Fruit fly (Drosophila melanogaster): ENCODE measurements around the gene Pgm1.

The Pgm1 gene

DNA sequence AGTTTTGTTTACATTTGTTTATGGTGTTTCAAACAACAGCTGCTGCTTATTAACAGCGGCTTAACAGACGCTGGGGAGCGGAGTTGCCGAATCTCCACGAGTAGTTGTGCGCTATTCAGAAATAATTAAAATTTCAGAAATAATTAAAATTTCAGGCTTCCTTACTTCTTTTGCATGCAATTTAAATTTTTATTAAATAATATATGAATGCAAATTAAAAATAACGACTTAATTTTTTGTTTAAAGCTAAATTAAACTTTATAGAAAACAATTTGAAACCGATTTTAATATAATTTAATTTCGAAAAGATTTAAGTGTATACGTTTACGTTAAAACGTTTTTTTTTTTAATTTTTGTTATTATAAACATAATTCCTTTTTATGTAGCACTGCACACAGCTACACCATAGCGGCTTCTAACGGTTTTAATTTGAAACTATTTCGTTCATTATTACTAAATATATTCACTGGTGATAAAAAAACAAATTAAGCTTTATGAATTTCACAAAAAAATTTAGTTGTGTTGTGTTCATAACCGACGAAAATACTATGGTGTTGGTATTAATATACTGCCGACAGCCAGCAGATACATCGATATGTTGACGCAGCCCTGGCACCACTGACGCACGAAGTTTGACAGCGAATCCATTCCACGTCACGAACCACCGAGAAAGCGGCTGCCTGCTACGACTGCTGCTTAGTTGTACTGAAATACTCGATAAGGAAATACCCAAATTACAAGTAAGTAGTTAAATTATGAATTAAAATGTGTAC lies 828 bp upstream of the Pgm1 start, which contains the start of gene SsRbeta:
Gene SsRbeta, plus strand, starts transcription at position 645 of the 773 bp plus-strand sequence.
- peak; percentile 7; the same call in 1 of the 2 replicates for TF ChIP-seq CG12605 (GFP tag; IDR thresholded peaks at IDR 0.05)
- TF ChIP-seq gl (tag; optimal IDR thresholded peaks at IDR 0.05): no peak
- TF ChIP-seq CG32121 (GFP tag; IDR thresholded peaks at IDR 0.05): peak; percentile 21; the same call in 1 of the 2 replicates
- TF ChIP-seq CG8301 (tag; optimal IDR thresholded peaks at IDR 0.05): no peak
- TF ChIP-seq CG4496 (GFP tag; IDR thresholded peaks at IDR 0.05): peak; percentile 33; the same call in 2 of the 3 replicates
- peak; percentile 2 for TF ChIP-seq CG8159 (tag; optimal IDR thresholded peaks at IDR 0.05)
- peak; percentile 28; the same call in 1 of the 2 replicates for TF ChIP-seq rn (GFP tag; IDR thresholded peaks at IDR 0.05)
- TF ChIP-seq Snoo (tag; optimal IDR thresholded peaks at IDR 0.05): peak; percentile 23
- peak; percentile 5; the same call in 1 of the 2 replicates for TF ChIP-seq Ets98B (GFP tag; IDR thresholded peaks at IDR 0.05)
- TF ChIP-seq D1 (tag; optimal IDR thresholded peaks at IDR 0.05): peak; percentile 38

DNA sequence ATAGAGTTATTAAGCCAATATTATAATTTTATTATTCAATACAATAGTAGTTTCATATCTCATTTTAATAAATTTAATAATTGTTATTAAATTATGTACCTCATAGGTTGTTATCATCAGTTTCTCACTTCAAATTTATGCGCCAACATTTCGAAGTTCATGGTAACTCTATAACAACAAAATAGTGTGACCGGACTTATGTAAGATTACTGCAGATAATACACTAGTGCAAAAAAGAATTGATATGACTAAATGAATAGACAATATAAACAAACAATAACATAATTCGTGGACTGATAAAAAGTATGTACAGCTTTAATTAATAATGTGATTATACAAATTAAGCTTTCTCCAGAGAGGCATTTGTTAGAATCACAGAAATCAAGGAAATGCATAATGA lies 6.5 kb downstream of the Pgm1 start, which contains the start of gene Strump:
Gene Strump, plus strand, starts transcription at position 212 of the 400 bp plus-strand sequence.
- TF ChIP-seq CG8301 (tag; optimal IDR thresholded peaks at IDR 0.05) (no peak), CG32121 (GFP tag; IDR thresholded peaks at IDR 0.05) (no peak), Pif1A (GFP tag; optimal IDR thresholded peaks at IDR 0.05) (no peak), CG34367 (tag; optimal IDR thresholded peaks at IDR 0.05) (no peak)

DNA sequence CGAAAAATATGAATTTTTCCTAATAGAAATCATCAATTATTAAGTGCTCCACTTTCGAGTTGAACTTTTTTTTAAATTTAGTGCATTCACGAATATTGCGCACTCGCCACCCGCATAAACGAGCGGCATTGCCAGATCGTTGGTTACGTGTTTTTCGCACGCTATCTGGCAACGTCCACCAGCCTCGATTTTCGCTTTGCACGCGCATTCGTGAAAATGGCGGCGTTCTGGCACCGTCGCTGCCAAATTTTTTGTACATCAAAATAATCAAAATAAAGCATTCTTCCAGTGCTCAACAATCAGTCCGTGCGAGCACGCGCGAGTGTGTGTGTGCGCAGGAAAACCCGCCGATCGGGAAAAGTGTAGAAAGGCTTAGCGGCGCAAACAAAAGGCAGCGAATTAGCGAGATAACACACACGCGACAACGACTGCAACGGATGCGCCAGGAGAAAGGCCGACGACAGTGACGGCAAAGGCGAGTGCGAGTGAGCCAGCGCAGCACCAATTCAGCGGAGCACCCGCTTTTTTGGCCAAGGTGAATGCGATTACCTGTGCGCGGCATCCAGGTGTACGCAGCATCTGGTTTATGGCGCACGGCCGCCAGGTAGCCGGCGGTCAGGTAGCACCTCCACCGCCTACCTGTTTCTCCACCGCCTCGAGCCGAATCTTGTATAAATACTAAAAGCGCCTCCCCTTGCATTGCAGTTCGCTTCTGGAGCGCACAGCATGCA lies 14.6 kb downstream of the Pgm1 start:
- peak; percentile 79 for TF ChIP-seq CG8301 (tag; optimal IDR thresholded peaks at IDR 0.05)
- peak; percentile 82 for TF ChIP-seq Snoo (tag; optimal IDR thresholded peaks at IDR 0.05)
- peak; percentile 66 for TF ChIP-seq CG9948 (tag; optimal IDR thresholded peaks at IDR 0.05)
- TF ChIP-seq gl (tag; optimal IDR thresholded peaks at IDR 0.05): no peak
- TF ChIP-seq fd96Ca (GFP tag; IDR thresholded peaks at IDR 0.05): peak; percentile 90
- TF ChIP-seq CG13204 (GFP tag; optimal IDR thresholded peaks at IDR 0.05): no peak
- no peak for TF ChIP-seq Pif1A (GFP tag; optimal IDR thresholded peaks at IDR 0.05)
- TF ChIP-seq CG4496 (GFP tag; IDR thresholded peaks at IDR 0.05): peak; percentile 93
- peak; percentile 38 for TF ChIP-seq EcR (GFP tag; optimal IDR thresholded peaks at IDR 0.05)
- TF ChIP-seq CG10348 (GFP tag; IDR thresholded peaks at IDR 0.05): no peak
- TF ChIP-seq CG14655 (GFP tag; optimal IDR thresholded peaks at IDR 0.05): no peak
- TF ChIP-seq CG12605 (GFP tag; IDR thresholded peaks at IDR 0.05): 0 out of 2 replicates have a peak, but pooled peaks have one; percentile 5
- peak; percentile 85 for TF ChIP-seq CG32121 (GFP tag; IDR thresholded peaks at IDR 0.05)
- no peak for TF ChIP-seq D1 (tag; optimal IDR thresholded peaks at IDR 0.05)
- peak; percentile 52 for TF ChIP-seq rn (GFP tag; IDR thresholded peaks at IDR 0.05)
- peak; percentile 70 for TF ChIP-seq CG17806 (tag; optimal IDR thresholded peaks at IDR 0.05)
- TF ChIP-seq Ets98B (GFP tag; IDR thresholded peaks at IDR 0.05): peak; percentile 90
- TF ChIP-seq Pif1B (GFP tag; optimal IDR thresholded peaks at IDR 0.05): peak; percentile 88
- peak; percentile 76 for TF ChIP-seq CG15710 (tag; optimal IDR thresholded peaks at IDR 0.05)
- TF ChIP-seq CG34367 (tag; optimal IDR thresholded peaks at IDR 0.05): peak; percentile 70
- no peak for TF ChIP-seq CG8159 (tag; optimal IDR thresholded peaks at IDR 0.05)

DNA sequence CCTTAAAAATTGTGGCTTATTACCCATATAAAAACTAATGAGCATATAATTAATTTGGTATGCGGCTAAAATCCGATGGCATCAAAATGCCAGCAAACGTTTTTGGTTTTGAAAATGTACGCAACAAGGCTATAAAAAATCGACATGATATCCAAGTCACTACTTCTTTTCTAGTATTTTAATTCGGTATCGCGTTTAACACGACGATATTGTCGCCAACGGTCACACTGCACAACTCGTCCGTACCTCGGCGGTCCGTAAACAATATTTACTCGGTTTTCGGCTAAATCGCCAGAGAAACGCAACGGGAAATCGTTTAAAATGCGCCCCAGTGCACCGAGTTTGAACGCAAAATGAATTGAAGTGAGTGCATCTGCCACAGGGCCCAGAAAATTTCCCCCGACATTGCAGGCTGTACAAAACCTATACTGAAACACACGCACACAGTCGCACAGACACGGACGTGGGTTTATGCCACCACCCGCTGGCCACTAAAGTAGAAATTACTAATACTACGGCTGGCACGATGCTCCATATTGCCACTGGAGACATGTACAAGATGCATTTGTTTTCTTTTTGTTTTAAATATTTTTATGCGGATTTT lies 15.2 kb downstream of the Pgm1 start, which contains the start of gene Taf4:
Gene Taf4, plus strand, starts transcription at position 210 of the 604 bp plus-strand sequence.
- no peak for TF ChIP-seq CG14655 (GFP tag; optimal IDR thresholded peaks at IDR 0.05)
- TF ChIP-seq CG12605 (GFP tag; IDR thresholded peaks at IDR 0.05): peak; percentile 59; the same call in 1 of the 2 replicates

DNA sequence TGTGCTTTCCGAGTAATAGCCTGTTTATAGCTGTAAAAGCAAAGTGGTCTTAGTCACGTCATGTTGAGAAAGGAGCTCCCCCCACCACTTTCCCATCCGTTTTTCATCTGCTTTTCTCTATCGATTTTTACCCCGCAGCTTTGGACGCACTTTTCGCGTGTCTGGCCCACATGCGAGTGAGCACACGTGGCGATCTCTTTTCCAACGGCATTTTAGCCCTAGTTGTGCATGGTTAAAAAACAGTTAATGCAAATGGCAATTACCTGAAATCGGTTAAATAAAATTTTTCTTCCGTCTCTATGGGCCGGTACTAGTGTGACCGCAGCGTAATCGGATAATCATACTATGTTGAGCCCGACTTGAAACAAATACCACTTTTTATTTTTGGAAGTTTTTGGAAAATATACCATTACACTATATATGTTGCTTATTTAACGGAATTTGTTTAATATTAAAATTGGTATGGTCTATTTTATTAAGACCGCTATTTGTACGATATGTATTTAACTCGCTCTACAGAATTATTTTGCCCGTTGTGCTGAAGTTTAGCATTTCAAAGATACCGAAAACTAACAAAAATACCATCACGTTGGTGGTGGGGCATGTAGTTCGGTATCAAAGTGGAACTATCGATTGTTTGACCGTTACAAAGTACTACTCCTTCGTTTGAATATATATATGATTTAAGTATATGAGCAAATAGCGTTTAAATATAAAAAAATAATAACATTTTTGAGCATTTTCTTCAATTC lies 16.1 kb downstream of the Pgm1 start, which contains the start of gene Zn72D:
Gene Zn72D, minus strand, starts transcription at position 558 of the 752 bp plus-strand sequence.
- TF ChIP-seq CG10348 (GFP tag; IDR thresholded peaks at IDR 0.05): no peak
- TF ChIP-seq CG15710 (tag; optimal IDR thresholded peaks at IDR 0.05): no peak
- peak; percentile 5 for TF ChIP-seq Snoo (tag; optimal IDR thresholded peaks at IDR 0.05)
- no peak for TF ChIP-seq Ets98B (GFP tag; IDR thresholded peaks at IDR 0.05)
- TF ChIP-seq fd96Ca (GFP tag; IDR thresholded peaks at IDR 0.05): no peak
- no peak for TF ChIP-seq CG34367 (tag; optimal IDR thresholded peaks at IDR 0.05)

DNA sequence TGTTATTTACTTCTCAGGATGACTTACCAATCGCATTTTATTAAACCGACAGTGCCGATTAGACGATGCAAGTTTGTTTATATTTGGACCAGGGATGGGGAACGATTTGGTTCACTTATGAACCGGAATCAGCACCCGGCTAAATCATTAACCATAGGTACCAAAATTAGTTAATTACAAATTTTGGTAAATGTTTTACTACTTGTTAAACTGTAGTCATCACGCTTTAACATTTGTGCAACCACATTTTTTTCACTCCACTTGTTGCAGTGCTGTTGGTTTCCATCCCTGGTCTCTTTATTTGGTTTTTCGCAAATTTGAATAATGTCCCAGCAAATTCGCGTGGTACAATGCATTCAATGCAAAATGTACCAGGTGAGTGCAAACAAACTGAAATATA lies 22.8 kb downstream of the Pgm1 start, which contains the start of the genes IntS9 and CG43295:
Gene IntS9, minus strand, starts transcription at position 100 of the 400 bp plus-strand sequence.
Gene CG43295, plus strand, starts transcription at position 325 of the 400 bp plus-strand sequence.
- TF ChIP-seq fd96Ca (GFP tag; IDR thresholded peaks at IDR 0.05) (peak; percentile 91), Ets98B (GFP tag; IDR thresholded peaks at IDR 0.05) (peak; percentile 84), D1 (tag; optimal IDR thresholded peaks at IDR 0.05) (no peak), CG14655 (GFP tag; optimal IDR thresholded peaks at IDR 0.05) (no peak), CG8301 (tag; optimal IDR thresholded peaks at IDR 0.05) (no peak), CG4496 (GFP tag; IDR thresholded peaks at IDR 0.05) (peak; percentile 88), CG9948 (tag; optimal IDR thresholded peaks at IDR 0.05) (peak; percentile 67), CG15710 (tag; optimal IDR thresholded peaks at IDR 0.05) (peak; percentile 81), CG13204 (GFP tag; optimal IDR thresholded peaks at IDR 0.05) (no peak), Snoo (tag; optimal IDR thresholded peaks at IDR 0.05) (peak; percentile 77), CG12605 (GFP tag; IDR thresholded peaks at IDR 0.05) (peak; percentile 72), EcR (GFP tag; optimal IDR thresholded peaks at IDR 0.05) (no peak), CG17806 (tag; optimal IDR thresholded peaks at IDR 0.05) (peak; percentile 83), CG34367 (tag; optimal IDR thresholded peaks at IDR 0.05) (peak; percentile 73), CG32121 (GFP tag; IDR thresholded peaks at IDR 0.05) (peak; percentile 74), rn (GFP tag; IDR thresholded peaks at IDR 0.05) (peak; percentile 61; the same call in 1 of the 2 replicates), CG10348 (GFP tag; IDR thresholded peaks at IDR 0.05) (no peak), gl (tag; optimal IDR thresholded peaks at IDR 0.05) (peak; percentile 71), Pif1A (GFP tag; optimal IDR thresholded peaks at IDR 0.05) (no peak), Pif1B (GFP tag; optimal IDR thresholded peaks at IDR 0.05) (no peak), CG8159 (tag; optimal IDR thresholded peaks at IDR 0.05) (no peak)

Measured in whole organism, pupa.